Fruit fly (Drosophila melanogaster): ENCODE measurements around the gene LManIII.

The LManIII gene

DNA sequence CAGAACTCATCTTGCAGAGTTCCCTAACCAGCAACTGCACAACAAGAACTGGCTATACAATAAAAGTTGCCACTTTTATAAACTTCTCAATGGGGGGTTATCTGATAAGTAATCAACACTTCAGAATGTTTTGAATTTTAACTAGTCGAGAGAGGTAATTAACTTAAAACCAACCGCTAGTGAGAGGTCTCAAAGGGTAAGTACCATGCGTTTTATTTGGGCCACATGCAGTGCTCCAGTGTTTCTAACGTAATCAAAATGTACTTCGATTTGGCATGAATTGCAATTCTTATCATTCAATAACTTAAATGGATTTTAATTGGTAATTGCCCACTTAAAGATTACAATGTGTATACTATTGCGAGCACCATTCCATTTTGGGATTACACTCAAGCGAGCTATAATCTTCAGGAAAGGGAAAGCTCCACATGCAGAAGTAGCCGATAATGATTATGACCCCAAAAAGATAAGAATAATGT is at the start of gene LManIII:
TSS of gene LManIII (minus strand) at position 51 of the 479 bp plus-strand sequence.
- TF ChIP-seq Blimp-1 (GFP tag; optimal IDR thresholded peaks at IDR 0.05) (no peak), Gug (GFP tag; IDR thresholded peaks at IDR 0.05) (no peak), CG6808 (GFP tag; optimal IDR thresholded peaks at IDR 0.05) (no peak), Eip93F (GFP tag; optimal IDR thresholded peaks at IDR 0.05) (no peak), CG11294 (GFP tag; IDR thresholded peaks at IDR 0.05) (no peak), CG3919 (GFP tag; optimal IDR thresholded peaks at IDR 0.05) (no peak)

DNA sequence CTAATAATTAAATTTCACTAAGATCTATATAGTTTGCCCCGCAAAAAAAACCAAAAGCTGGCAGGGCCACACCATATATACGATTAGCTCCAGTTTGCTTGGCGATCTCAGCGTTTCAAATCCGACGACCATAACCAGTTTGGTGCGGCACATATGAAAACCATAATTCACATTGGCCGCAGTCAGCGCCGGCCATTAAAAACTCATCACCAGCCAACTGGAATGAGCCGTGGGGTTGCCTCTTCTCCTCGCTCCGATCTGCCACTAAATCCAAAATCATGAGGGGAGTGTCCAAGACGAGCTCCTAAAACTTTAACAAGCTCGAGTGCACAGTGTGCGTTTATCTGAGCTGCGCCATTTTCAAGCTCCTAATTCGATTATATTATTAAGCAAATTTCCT is 48.8 kb upstream of the LManIII start:
- TF ChIP-seq Sox15 (GFP tag; optimal IDR thresholded peaks at IDR 0.05) (no peak), fd59A (GFP tag; optimal IDR thresholded peaks at IDR 0.05) (no peak), Hr39 (GFP tag; optimal IDR thresholded peaks at IDR 0.05) (no peak), CG32006 (GFP tag; optimal IDR thresholded peaks at IDR 0.05) (no peak), Hr38 (GFP tag; optimal IDR thresholded peaks at IDR 0.05) (no peak), CG31627 (GFP tag; optimal IDR thresholded peaks at IDR 0.05) (no peak), CG8119 (GFP tag; IDR thresholded peaks at IDR 0.05) (no peak), svp (GFP tag) (no peak), CG11902 (GFP tag; optimal IDR thresholded peaks at IDR 0.05) (no peak), ss (GFP tag; optimal IDR thresholded peaks at IDR 0.05) (no peak), Eip93F (GFP tag; optimal IDR thresholded peaks at IDR 0.05) (no peak), CG6854 (GFP tag; optimal IDR thresholded peaks at IDR 0.05) (no peak), CG10631 (GFP tag; optimal IDR thresholded peaks at IDR 0.05) (no peak)

dm6 chr2L:8809812-8810211 is 41.3 kb upstream of the LManIII start:
- TF ChIP-seq fkh (GFP tag; optimal IDR thresholded peaks at IDR 0.05) (no peak), Sox14 (GFP tag; optimal IDR thresholded peaks at IDR 0.05) (no peak), CG7368 (GFP tag; optimal IDR thresholded peaks at IDR 0.05) (no peak), svp (GFP tag) (no peak), lz (GFP tag; optimal IDR thresholded peaks at IDR 0.05) (no peak), topi (GFP tag; optimal IDR thresholded peaks at IDR 0.05) (no peak), Smox (GFP tag; optimal IDR thresholded peaks at IDR 0.05) (no peak), OdsH (GFP tag; optimal IDR thresholded peaks at IDR 0.05) (no peak)

DNA sequence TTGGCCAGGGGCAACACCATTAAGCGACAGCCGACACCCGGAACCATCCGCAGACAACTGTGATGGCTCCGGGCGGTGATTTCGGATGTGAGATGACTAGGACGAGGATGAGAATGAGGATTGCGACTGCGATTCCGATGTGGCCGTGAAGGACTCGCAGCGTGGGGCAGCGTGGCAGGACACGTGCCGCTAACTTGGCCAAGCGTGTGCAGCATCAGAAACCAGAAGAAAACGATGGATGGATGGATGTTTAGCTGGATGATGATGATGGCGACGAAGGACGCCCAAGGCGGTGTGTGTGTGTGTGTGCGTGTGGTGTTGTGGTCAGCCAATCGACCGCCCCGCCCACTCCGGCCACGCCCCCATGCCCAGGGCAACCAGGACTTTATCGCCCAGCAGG is 35.6 kb upstream of the LManIII start:
- no peak for TF ChIP-seq dac (GFP tag; optimal IDR thresholded peaks at IDR 0.05)
- TF ChIP-seq Eip93F (GFP tag; optimal IDR thresholded peaks at IDR 0.05) = no peak
- no peak for TF ChIP-seq Gug (GFP tag; IDR thresholded peaks at IDR 0.05)
- no peak for TF ChIP-seq CG11294 (GFP tag; IDR thresholded peaks at IDR 0.05)
- no peak for TF ChIP-seq fd59A (GFP tag; optimal IDR thresholded peaks at IDR 0.05)
- TF ChIP-seq eg (GFP tag; IDR thresholded peaks at IDR 0.05) = no peak
- no peak for TF ChIP-seq Sox14 (GFP tag; optimal IDR thresholded peaks at IDR 0.05)
- TF ChIP-seq CG8632 (GFP tag; optimal IDR thresholded peaks at IDR 0.05) = no peak
- no peak for TF ChIP-seq achi (GFP tag; optimal IDR thresholded peaks at IDR 0.05)
- TF ChIP-seq CG6808 (GFP tag; optimal IDR thresholded peaks at IDR 0.05) = no peak
- no peak for TF ChIP-seq CG34406 (GFP tag; optimal IDR thresholded peaks at IDR 0.05)
- no peak for TF ChIP-seq Hr4 (GFP tag; optimal IDR thresholded peaks at IDR 0.05)
- no peak for TF ChIP-seq spab (GFP tag; optimal IDR thresholded peaks at IDR 0.05)
- no peak for TF ChIP-seq CG9139 (GFP tag; optimal IDR thresholded peaks at IDR 0.05)
- no peak for TF ChIP-seq CG10669 (GFP tag; optimal IDR thresholded peaks at IDR 0.05)
- TF ChIP-seq Ets21C (GFP tag; optimal IDR thresholded peaks at IDR 0.05) = no peak
- no peak for TF ChIP-seq CG8119 (GFP tag; IDR thresholded peaks at IDR 0.05)
- no peak for TF ChIP-seq Lpt (GFP tag; optimal IDR thresholded peaks at IDR 0.05)
- no peak for TF ChIP-seq Hr38 (GFP tag; optimal IDR thresholded peaks at IDR 0.05)

Data from whole organism, prepupa.